Fruit fly (Drosophila melanogaster) whole organism, prepupa: ENCODE measurements around the gene Acp24A4.

ENCODE experiments used
- CG6854 ChIP-seq: fragments of 200-800 bp; sonication (Bioruptor generic); optimal IDR thresholded peaks from 2 replicates; lab custom pipeline; 2017; ENCODE audit warnings: missing biosample characterization, mild to moderate bottlenecking, missing genetic modification characterization
- net ChIP-seq: fragments of 200-800 bp; sonication (Bioruptor generic); optimal IDR thresholded peaks from 3 replicates; lab custom pipeline; 2016; ENCODE audit warnings: missing biosample characterization, missing genetic modification characterization

- no peak for TF ChIP-seq net (GFP tag; lab: Kevin White, UChicago)
- no peak for TF ChIP-seq CG6854 (GFP tag; lab: Kevin White, UChicago)
Measured at dm6 chr2L:3657349-3658142, 36.2 kb downstream of the Acp24A4 start.
